Worm (Caenorhabditis elegans): ENCODE results near the gene dmsr-6.

DNA sequence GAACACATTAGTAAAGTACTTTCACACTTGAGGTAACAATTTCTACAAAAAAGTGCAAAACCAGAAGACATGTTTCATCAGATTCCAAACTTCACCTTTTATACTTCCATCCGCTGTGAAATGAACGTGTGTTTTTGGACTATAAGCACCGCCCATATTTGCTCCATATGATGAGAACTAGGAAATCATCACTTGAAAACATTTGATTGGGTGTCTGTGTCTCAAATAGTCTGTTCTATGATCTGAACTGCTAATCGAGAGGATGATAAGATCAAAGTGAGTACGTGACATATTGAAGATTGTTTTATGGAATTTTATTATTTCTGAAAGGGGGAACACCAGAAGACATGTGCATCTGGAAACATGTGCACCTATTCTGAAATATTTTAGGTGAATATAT, 39.9 kb downstream of the dmsr-6 start:
- TF ChIP-seq ces-1 (GFP tag; optimal IDR thresholded peaks at IDR 0.05) (no peak), pha-4 (tag; optimal IDR thresholded peaks at IDR 0.05) (no peak), sem-2 (GFP tag; optimal IDR thresholded peaks at IDR 0.05) (no peak), snpc-4 (tag; optimal IDR thresholded peaks at IDR 0.05) (no peak), tbx-8 (GFP tag; optimal IDR thresholded peaks at IDR 0.05) (no peak), elt-3 (tag; optimal IDR thresholded peaks at IDR 0.05) (no peak), ztf-11 (tag; optimal IDR thresholded peaks at IDR 0.05) (no peak), lin-13 (tag; optimal IDR thresholded peaks at IDR 0.05) (no peak), nhr-12 (tag; optimal IDR thresholded peaks at IDR 0.05) (no peak), sptf-1 (tag; optimal IDR thresholded peaks at IDR 0.05) (no peak)
